Worm (Caenorhabditis elegans) whole organism, mixed stage, embryonic: ENCODE measurements around the gene C50F4.4.

Experiments
- M03D4.4 ChIP-seq: sonication (generic microtip); optimal IDR thresholded peaks from 2 replicates; lab custom pipeline; 2017; ENCODE audit warnings: mild to moderate bottlenecking, missing genetic modification characterization, missing compliant biosample characterization
- blmp-1 ChIP-seq: fragments of 150-350 bp; optimal IDR thresholded peaks from 2 replicates; lab custom pipeline; 2014; ENCODE audit warnings: missing biosample characterization, missing genetic modification characterization
- ceh-39 ChIP-seq: fragments of 150-350 bp; optimal IDR thresholded peaks from 2 replicates; lab custom pipeline; 2014; ENCODE audit warnings: missing biosample characterization, missing genetic modification characterization
- drap-1 ChIP-seq: fragments of 200-800 bp; sonication (Bioruptor generic); optimal IDR thresholded peaks from 3 replicates; lab custom pipeline; 2018; ENCODE audit warnings: mild to moderate bottlenecking, missing genetic modification characterization, missing compliant biosample characterization
- hlh-1 ChIP-seq: fragments of 150-350 bp; optimal IDR thresholded peaks from 2 replicates; lab custom pipeline; 2014; ENCODE audit warnings: missing biosample characterization, missing genetic modification reagents, missing genetic modification characterization
- lsy-2 ChIP-seq: fragments of 150-350 bp; optimal IDR thresholded peaks from 2 replicates; lab custom pipeline; 2014; ENCODE audit warnings: missing biosample characterization, missing genetic modification characterization
- mab-5 ChIP-seq: fragments of 150-350 bp; optimal IDR thresholded peaks from 2 replicates; lab custom pipeline; 2014; ENCODE audit warnings: missing biosample characterization, missing genetic modification characterization
- mep-1 ChIP-seq: fragments of 150-350 bp; optimal IDR thresholded peaks from 2 replicates; lab custom pipeline; 2017; ENCODE audit warnings: missing biosample characterization, missing genetic modification reagents, missing genetic modification characterization, inconsistent platforms
- nhr-2 ChIP-seq: fragments of 150-350 bp; optimal IDR thresholded peaks from 2 replicates; lab custom pipeline; 2014; ENCODE audit warnings: missing biosample characterization, missing genetic modification characterization
- snpc-4 ChIP-seq: fragments of 150-350 bp; optimal IDR thresholded peaks from 2 replicates; lab custom pipeline; 2014; ENCODE audit warnings: missing biosample characterization, missing genetic modification characterization
- tbx-8 ChIP-seq: fragments of 200-800 bp; sonication (Bioruptor generic); optimal IDR thresholded peaks from 2 replicates; lab custom pipeline; 2018; ENCODE audit warnings: mild to moderate bottlenecking, missing genetic modification characterization, moderate library complexity, missing compliant biosample characterization
- unc-120 ChIP-seq: sonication (generic microtip); optimal IDR thresholded peaks from 2 replicates; lab custom pipeline; 2017; ENCODE audit warnings: missing genetic modification characterization, missing compliant biosample characterization; ENCODE audit not compliant: poor library complexity, severe bottlenecking
- unc-62 ChIP-seq: fragments of 150-350 bp; optimal IDR thresholded peaks from 2 replicates; lab custom pipeline; 2014; ENCODE audit warnings: missing biosample characterization, missing genetic modification reagents, missing genetic modification characterization
- zip-8 ChIP-seq: fragments of 150-350 bp; optimal IDR thresholded peaks from 2 replicates; lab custom pipeline; 2014; ENCODE audit warnings: missing biosample characterization, missing genetic modification characterization

Gene C50F4.4

ce11 chrV:9583323-9583644, 46.7 kb downstream of the C50F4.4 start, which contains the start of gene K09G1.1:
TSS of gene K09G1.1 (plus strand) at chrV:9583545.
- TF ChIP-seq M03D4.4 (no peak), nhr-2 (tag; lab: Kevin White, UChicago) (no peak), hlh-1 (no peak), ceh-39 (tag; lab: Kevin White, UChicago) (no peak), blmp-1 (tag; lab: Kevin White, UChicago) (no peak), tbx-8 (GFP tag; lab: Kevin White, UChicago) (no peak), drap-1 (GFP tag; lab: Kevin White, UChicago) (no peak), unc-120 (tag; lab: Kevin White, UChicago) (no peak)

- TF ChIP-seq nhr-2 (tag; lab: Kevin White, UChicago): no peak
- TF ChIP-seq unc-62: no peak
- no peak for TF ChIP-seq snpc-4 (tag; lab: Kevin White, UChicago)
- TF ChIP-seq mep-1 (tag; lab: Kevin White, UChicago): no peak
- TF ChIP-seq lsy-2 (tag; lab: Kevin White, UChicago): no peak
- no peak for TF ChIP-seq mab-5 (tag; lab: Kevin White, UChicago)
- no peak for TF ChIP-seq zip-8
These were observed 47.7 kb downstream of the C50F4.4 start for ce11 chrV:9584263-9584662.
